Worm (Caenorhabditis elegans) whole organism, midembryonic: Measurements from ENCODE around the gene akt-2.

Source experiments
- T22C8.4 ChIP-seq: fragments of 200-800 bp; sonication (Bioruptor generic); IDR thresholded peaks from 2 replicates; pipeline ENCODE4 v1.3.6; 2022; ENCODE audit warnings: missing genetic modification characterization, missing compliant biosample characterization
- cog-1 ChIP-seq: sonication (generic microtip); optimal IDR thresholded peaks from 2 replicates; lab custom pipeline; 2016; ENCODE audit warnings: missing genetic modification characterization, missing compliant biosample characterization
- flt-1 ChIP-seq: fragments of 200-800 bp; sonication (Bioruptor generic); IDR thresholded peaks from 2 replicates; pipeline ENCODE4 v1.3.6; 2022; ENCODE audit warnings: missing genetic modification characterization, missing compliant biosample characterization
- klf-2 ChIP-seq: fragments of 200-800 bp; sonication (Bioruptor generic); conservative IDR thresholded peaks from 2 replicates; pipeline ENCODE4 v1.3.6; 2022; ENCODE audit warnings: missing genetic modification reagents, missing genetic modification characterization, missing compliant biosample characterization
- med-1 ChIP-seq: sonication (generic microtip); optimal IDR thresholded peaks from 2 replicates; lab custom pipeline; 2017; ENCODE audit warnings: missing genetic modification characterization, mild to moderate bottlenecking, missing compliant biosample characterization, antibody characterized with exemption, missing genetic modification reagents; ENCODE audit not compliant: insufficient read depth
- ref-1 ChIP-seq: fragments of 200-800 bp; sonication (Bioruptor generic); conservative IDR thresholded peaks from 2 replicates; pipeline ENCODE4 v1.3.6; 2022; ENCODE audit warnings: missing genetic modification reagents, missing genetic modification characterization, missing compliant biosample characterization
- tab-1 ChIP-seq: fragments of 200-800 bp; sonication (Bioruptor generic); IDR thresholded peaks from 2 replicates; pipeline ENCODE4 v1.3.6; 2022; ENCODE audit warnings: missing genetic modification characterization, missing compliant biosample characterization
- ztf-23 ChIP-seq: fragments of 200-800 bp; sonication (Bioruptor generic); IDR thresholded peaks from 2 replicates; pipeline ENCODE4 v1.3.6; 2022; ENCODE audit warnings: missing genetic modification reagents, missing genetic modification characterization, missing compliant biosample characterization
- ztf-29 ChIP-seq: fragments of 200-800 bp; sonication (Bioruptor generic); IDR thresholded peaks from 2 replicates; pipeline ENCODE4 v1.3.6; 2022; ENCODE audit warnings: missing genetic modification reagents, missing genetic modification characterization, missing compliant biosample characterization

Gene akt-2

DNA sequence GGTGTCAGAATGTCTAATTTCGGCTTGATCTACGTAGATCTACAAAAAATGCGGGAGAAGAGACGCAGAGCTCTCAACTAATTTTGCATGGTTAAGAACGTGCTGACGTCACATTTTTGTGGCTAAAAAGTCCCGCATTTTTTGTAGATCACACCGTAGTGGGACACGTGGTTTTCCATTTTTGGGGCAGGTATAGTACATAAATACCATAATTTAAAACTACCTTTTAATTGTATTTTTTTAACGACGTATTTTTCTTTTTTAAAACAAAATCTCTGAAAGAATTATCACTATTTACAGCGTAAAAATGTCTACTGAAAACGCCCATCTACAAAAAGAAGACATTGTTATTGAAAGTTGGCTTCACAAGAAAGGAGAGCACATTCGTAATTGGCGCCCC, at the start of gene akt-2:
Gene akt-2 (plus strand): TSS at position 301 of the 400 bp plus-strand sequence.
- TF ChIP-seq T22C8.4 (GFP tag; lab: Robert Waterston, UW) (no peak), flt-1 (GFP tag; lab: Robert Waterston, UW) (no peak), klf-2 (GFP tag; lab: Robert Waterston, UW) (no peak), ztf-29 (no peak), tab-1 (GFP tag; lab: Robert Waterston, UW) (no peak), cog-1 (no peak), med-1 (no peak), ref-1 (GFP tag; lab: Robert Waterston, UW) (no peak), ztf-23 (GFP tag; lab: Robert Waterston, UW) (no peak)

DNA sequence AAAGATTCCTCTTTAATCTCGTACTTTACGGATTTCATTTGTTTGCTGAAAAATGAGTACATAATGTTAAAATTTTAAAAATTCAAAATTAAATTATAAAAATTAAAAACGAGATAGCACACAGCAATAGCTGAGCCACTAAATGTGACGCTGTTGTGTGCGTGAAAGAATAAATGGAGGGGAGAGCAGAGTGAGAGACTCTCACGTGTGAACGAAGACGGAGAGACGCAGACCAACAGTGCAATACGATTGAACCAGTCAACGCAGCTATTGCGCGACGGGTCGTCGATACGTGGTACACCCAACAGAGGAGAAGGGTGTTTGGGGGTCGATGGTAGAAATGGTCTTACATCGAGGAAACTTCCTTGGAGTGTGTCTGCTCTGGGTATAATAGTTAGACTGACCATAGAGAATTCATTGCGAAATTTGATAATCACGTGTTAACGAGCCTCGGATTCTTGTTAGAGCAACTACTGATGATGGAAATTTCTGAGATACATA, 48.8 kb upstream of the akt-2 start, which contains the start of gene F16B12.4:
Gene F16B12.4 (minus strand): TSS at position 51 of the 501 bp plus-strand sequence.
- TF ChIP-seq klf-2 (GFP tag; lab: Robert Waterston, UW), result no peak
- TF ChIP-seq med-1, result no peak
- no peak for TF ChIP-seq tab-1 (GFP tag; lab: Robert Waterston, UW)
- TF ChIP-seq ztf-29, result no peak
- TF ChIP-seq ref-1 (GFP tag; lab: Robert Waterston, UW), result no peak
- TF ChIP-seq ztf-23 (GFP tag; lab: Robert Waterston, UW), result no peak
- TF ChIP-seq flt-1 (GFP tag; lab: Robert Waterston, UW), result no peak
- TF ChIP-seq T22C8.4 (GFP tag; lab: Robert Waterston, UW), result no peak
- TF ChIP-seq cog-1, result no peak

ce11 chrX:14101986-14102385, 45.5 kb upstream of the akt-2 start, which contains the start of gene F16B12.6:
F16B12.6 (plus strand) TSS chrX:14102316.
- no peak for TF ChIP-seq T22C8.4 (GFP tag; lab: Robert Waterston, UW)
- TF ChIP-seq klf-2 (GFP tag; lab: Robert Waterston, UW), result no peak
- TF ChIP-seq ztf-29, result no peak
- TF ChIP-seq ref-1 (GFP tag; lab: Robert Waterston, UW), result no peak
- TF ChIP-seq ztf-23 (GFP tag; lab: Robert Waterston, UW), result no peak
- peak; percentile 35; the same call in 1 of the 2 replicates for TF ChIP-seq flt-1 (GFP tag; lab: Robert Waterston, UW)
- peak; percentile 71 for TF ChIP-seq cog-1
- TF ChIP-seq med-1, result no peak
- no peak for TF ChIP-seq tab-1 (GFP tag; lab: Robert Waterston, UW)

DNA sequence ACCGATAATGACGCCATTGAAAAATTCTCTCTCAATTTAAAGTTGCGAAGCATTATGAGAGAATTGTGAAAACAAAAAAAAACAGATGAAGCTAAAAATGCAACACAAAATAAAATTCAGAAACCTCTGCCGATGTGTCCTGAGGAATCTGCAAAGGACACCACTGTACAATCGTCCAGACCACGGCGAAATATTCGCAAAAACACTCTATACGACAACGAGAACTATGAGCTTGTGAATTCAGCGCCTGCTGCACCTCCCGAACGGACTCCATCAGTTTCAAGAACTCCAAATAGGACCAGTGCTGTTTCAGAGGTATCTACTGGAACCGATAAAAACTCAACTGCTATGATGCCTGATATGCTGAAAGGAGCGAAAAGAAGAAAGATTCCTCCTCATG, 45.0 kb upstream of the akt-2 start:
- TF ChIP-seq flt-1 (GFP tag; lab: Robert Waterston, UW) (no peak), ztf-23 (GFP tag; lab: Robert Waterston, UW) (no peak), med-1 (no peak), klf-2 (GFP tag; lab: Robert Waterston, UW) (no peak), tab-1 (GFP tag; lab: Robert Waterston, UW) (no peak), T22C8.4 (GFP tag; lab: Robert Waterston, UW) (no peak), ztf-29 (no peak), ref-1 (GFP tag; lab: Robert Waterston, UW) (no peak), cog-1 (no peak)

ce11 chrX:14108245-14108644, 39.3 kb upstream of the akt-2 start, which contains the start of gene F16B12.7:
F16B12.7 (plus strand) TSS chrX:14108545.
- no peak for TF ChIP-seq ztf-29
- TF ChIP-seq flt-1 (GFP tag; lab: Robert Waterston, UW), result no peak
- TF ChIP-seq ztf-23 (GFP tag; lab: Robert Waterston, UW), result no peak
- no peak for TF ChIP-seq cog-1
- TF ChIP-seq tab-1 (GFP tag; lab: Robert Waterston, UW), result no peak
- TF ChIP-seq klf-2 (GFP tag; lab: Robert Waterston, UW), result no peak
- TF ChIP-seq T22C8.4 (GFP tag; lab: Robert Waterston, UW), result no peak
- TF ChIP-seq med-1, result no peak
- TF ChIP-seq ref-1 (GFP tag; lab: Robert Waterston, UW), result no peak

DNA sequence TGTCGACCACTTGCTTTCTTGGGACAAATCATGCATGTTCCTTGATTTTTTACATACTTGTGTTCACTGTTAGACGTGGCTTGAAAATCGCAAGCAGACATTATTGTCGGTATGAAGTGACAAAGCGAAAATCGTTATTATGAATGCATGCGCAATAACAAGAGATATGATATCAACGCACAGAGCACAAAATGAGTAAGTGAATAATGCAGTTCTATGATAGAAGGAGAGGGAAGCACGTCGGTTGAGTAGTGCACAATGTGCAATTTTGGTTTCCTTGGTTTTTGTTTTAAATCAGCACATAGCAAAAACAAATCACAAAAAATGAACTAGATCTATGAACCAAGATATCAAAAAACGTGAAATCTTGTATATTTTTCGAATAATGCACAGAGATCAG, 34.2 kb upstream of the akt-2 start, which contains the start of gene nhr-281:
Gene nhr-281 (minus strand): TSS at position 101 of the 400 bp plus-strand sequence.
- no peak for TF ChIP-seq flt-1 (GFP tag; lab: Robert Waterston, UW)
- TF ChIP-seq ztf-23 (GFP tag; lab: Robert Waterston, UW), result no peak
- no peak for TF ChIP-seq ref-1 (GFP tag; lab: Robert Waterston, UW)
- TF ChIP-seq T22C8.4 (GFP tag; lab: Robert Waterston, UW), result no peak
- no peak for TF ChIP-seq tab-1 (GFP tag; lab: Robert Waterston, UW)
- TF ChIP-seq cog-1, result no peak
- no peak for TF ChIP-seq ztf-29
- TF ChIP-seq med-1, result no peak
- no peak for TF ChIP-seq klf-2 (GFP tag; lab: Robert Waterston, UW)

- peak; percentile 98 for TF ChIP-seq tab-1 (GFP tag; lab: Robert Waterston, UW)
- peak; percentile 87 for TF ChIP-seq klf-2 (GFP tag; lab: Robert Waterston, UW)
- TF ChIP-seq T22C8.4 (GFP tag; lab: Robert Waterston, UW), result peak; percentile 92
- TF ChIP-seq cog-1, result peak; percentile 12
- peak; percentile 98 for TF ChIP-seq ref-1 (GFP tag; lab: Robert Waterston, UW)
- peak; percentile 60 for TF ChIP-seq med-1
- peak; percentile 96 for TF ChIP-seq ztf-29
- TF ChIP-seq flt-1 (GFP tag; lab: Robert Waterston, UW), result peak; percentile 98
- peak; percentile 96 for TF ChIP-seq ztf-23 (GFP tag; lab: Robert Waterston, UW)
Measured at ce11 chrX:14115480-14116161, 31.9 kb upstream of the akt-2 start, which contains the start of gene F28H6.7. F28H6.7 (plus strand) TSS chrX:14116111.

- TF ChIP-seq klf-2 (GFP tag; lab: Robert Waterston, UW) (no peak), med-1 (no peak), ref-1 (GFP tag; lab: Robert Waterston, UW) (no peak), flt-1 (GFP tag; lab: Robert Waterston, UW) (no peak), ztf-29 (no peak), ztf-23 (GFP tag; lab: Robert Waterston, UW) (no peak), cog-1 (no peak), T22C8.4 (GFP tag; lab: Robert Waterston, UW) (no peak), tab-1 (GFP tag; lab: Robert Waterston, UW) (no peak)
Measured at ce11 chrX:14118762-14119161, 28.7 kb upstream of the akt-2 start.

DNA sequence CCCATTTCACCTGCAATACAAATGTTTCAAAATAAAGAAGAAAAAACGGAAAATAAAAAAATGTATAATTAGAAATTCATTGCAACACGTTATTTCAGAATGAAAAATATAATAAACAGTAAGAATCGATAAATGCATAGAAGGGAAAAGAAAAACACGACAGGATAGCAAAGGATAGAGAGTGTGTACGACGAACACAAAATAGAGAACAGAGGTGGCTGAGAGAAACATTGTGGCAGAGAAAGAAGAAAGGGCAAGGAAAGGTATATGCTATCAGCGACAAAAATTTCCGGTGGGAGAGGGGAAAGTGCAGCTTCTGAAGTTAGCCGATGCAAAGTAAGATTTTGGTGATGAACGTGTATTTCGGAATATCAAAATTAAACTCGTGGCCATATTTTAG, 21.6 kb upstream of the akt-2 start, which contains the start of gene F28H6.6:
Gene F28H6.6 (minus strand): TSS at position 10 of the 400 bp plus-strand sequence.
- TF ChIP-seq ztf-29 (no peak), ztf-23 (GFP tag; lab: Robert Waterston, UW) (no peak), flt-1 (GFP tag; lab: Robert Waterston, UW) (no peak), tab-1 (GFP tag; lab: Robert Waterston, UW) (no peak), ref-1 (GFP tag; lab: Robert Waterston, UW) (no peak), klf-2 (GFP tag; lab: Robert Waterston, UW) (no peak), T22C8.4 (GFP tag; lab: Robert Waterston, UW) (no peak)
